Worm (Caenorhabditis elegans) whole organism, L4 larva: ENCODE results near the gene ttr-49.

Experiments used
- F26F4.8 ChIP-seq: fragments of 200-800 bp; sonication (Bioruptor generic); conservative IDR thresholded peaks from 2 replicates; pipeline ENCODE4 v1.3.6; 2022; ENCODE audit warnings: missing genetic modification characterization, missing compliant biosample characterization
- F49E8.2 ChIP-seq: sonication (generic microtip); optimal IDR thresholded peaks from 2 replicates; lab custom pipeline; 2016; ENCODE audit warnings: missing compliant biosample characterization, mild to moderate bottlenecking, missing genetic modification characterization, borderline replicate concordance
- R02D3.7 ChIP-seq: fragments of 150-350 bp; sonication (generic microtip); optimal IDR thresholded peaks from 3 replicates; lab custom pipeline; 2014; ENCODE audit warnings: missing biosample characterization, missing genetic modification characterization
- T20F7.1 ChIP-seq: fragments of 200-800 bp; sonication (Bioruptor generic); optimal IDR thresholded peaks from 2 replicates; lab custom pipeline; 2018; ENCODE audit warnings: mild to moderate bottlenecking, missing genetic modification characterization, missing compliant biosample characterization
- Y48G9A.11 ChIP-seq: fragments of 200-800 bp; sonication (Bioruptor generic); IDR thresholded peaks from 2 replicates; pipeline ENCODE4 v1.3.6; 2022; ENCODE audit warnings: missing genetic modification reagents, missing genetic modification characterization, missing compliant biosample characterization
- Y5F2A.4 ChIP-seq: fragments of 200-800 bp; sonication (Bioruptor generic); optimal IDR thresholded peaks from 2 replicates; lab custom pipeline; 2018; ENCODE audit warnings: mild to moderate bottlenecking, missing genetic modification characterization, missing compliant biosample characterization
- Y75B8A.6 ChIP-seq: fragments of 200-800 bp; sonication (Bioruptor generic); IDR thresholded peaks from 2 replicates; pipeline ENCODE4 v1.3.6; 2022; ENCODE audit warnings: missing genetic modification reagents, missing genetic modification characterization, missing compliant biosample characterization
- ceh-28 ChIP-seq: fragments of 150-350 bp; optimal IDR thresholded peaks from 2 replicates; lab custom pipeline; 2014; ENCODE audit warnings: missing biosample characterization, missing genetic modification reagents, missing genetic modification characterization
- ceh-62 ChIP-seq: sonication (generic microtip); optimal IDR thresholded peaks from 2 replicates; lab custom pipeline; 2017; ENCODE audit warnings: missing biosample characterization, missing genetic modification characterization
- ceh-82 ChIP-seq: sonication (generic microtip); optimal IDR thresholded peaks from 2 replicates; lab custom pipeline; 2017; ENCODE audit warnings: missing biosample characterization, missing genetic modification characterization
- cey-2 ChIP-seq: sonication (generic microtip); optimal IDR thresholded peaks from 3 replicates; lab custom pipeline; 2017; ENCODE audit warnings: missing genetic modification characterization, mild to moderate bottlenecking, missing compliant biosample characterization, antibody characterized with exemption, borderline replicate concordance; ENCODE audit not compliant: insufficient read depth
- ctbp-1 ChIP-seq: fragments of 200-800 bp; sonication (Bioruptor generic); IDR thresholded peaks from 2 replicates; pipeline ENCODE4 v1.3.6; 2022; ENCODE audit warnings: missing genetic modification reagents, missing genetic modification characterization, missing compliant biosample characterization
- daf-12 ChIP-seq: fragments of 150-350 bp; optimal IDR thresholded peaks from 2 replicates; lab custom pipeline; 2014; ENCODE audit warnings: missing biosample characterization, missing genetic modification reagents, missing genetic modification characterization
- dmd-9 ChIP-seq: fragments of 200-800 bp; sonication (Bioruptor generic); IDR thresholded peaks from 2 replicates; pipeline ENCODE4 v1.3.6; 2022; ENCODE audit warnings: missing genetic modification reagents, missing genetic modification characterization, missing compliant biosample characterization
- dve-1 ChIP-seq: sonication (generic microtip); optimal IDR thresholded peaks from 2 replicates; lab custom pipeline; 2017; ENCODE audit warnings: antibody characterized with exemption, mild to moderate bottlenecking, missing genetic modification characterization, missing compliant biosample characterization; ENCODE audit not compliant: insufficient read depth
- fkh-10 ChIP-seq: fragments of 150-350 bp; optimal IDR thresholded peaks from 2 replicates; lab custom pipeline; 2014; ENCODE audit warnings: missing biosample characterization, missing genetic modification reagents, missing genetic modification characterization
- fos-1 ChIP-seq: fragments of 150-350 bp; optimal IDR thresholded peaks from 2 replicates; lab custom pipeline; 2014; ENCODE audit warnings: missing biosample characterization, missing genetic modification characterization
- hif-1 ChIP-seq, 2 experiments: sonication (generic microtip); optimal IDR thresholded peaks; 2 replicates each; lab custom pipeline; 2016 to 2017; ENCODE audit warnings: missing compliant biosample characterization in 2 of 2, missing genetic modification characterization in 2 of 2, missing genetic modification reagents in 2 of 2, missing genotype in 2 of 2, mild to moderate bottlenecking in 1 of 2
- hlh-11 ChIP-seq: fragments of 200-800 bp; sonication (Bioruptor generic); optimal IDR thresholded peaks from 2 replicates; lab custom pipeline; 2018; ENCODE audit warnings: mild to moderate bottlenecking, missing genetic modification characterization, missing compliant biosample characterization
- hlh-30 ChIP-seq: sonication (generic microtip); optimal IDR thresholded peaks from 2 replicates; lab custom pipeline; 2017; ENCODE audit warnings: antibody characterized with exemption, mild to moderate bottlenecking, missing genetic modification characterization, missing compliant biosample characterization; ENCODE audit not compliant: insufficient read depth
- lin-1 ChIP-seq: fragments of 200-800 bp; sonication (Bioruptor generic); IDR thresholded peaks from 2 replicates; pipeline ENCODE4 v1.3.6; 2022; ENCODE audit warnings: missing genetic modification reagents, missing genetic modification characterization, missing compliant biosample characterization
- lin-13 ChIP-seq: fragments of 150-350 bp; optimal IDR thresholded peaks from 2 replicates; lab custom pipeline; 2014; ENCODE audit warnings: missing biosample characterization, missing genetic modification reagents, missing genetic modification characterization
- lin-29 ChIP-seq: fragments of 200-800 bp; sonication (Bioruptor generic); IDR thresholded peaks from 2 replicates; pipeline ENCODE4 v1.3.6; 2022; ENCODE audit warnings: missing genetic modification reagents, missing genetic modification characterization, missing compliant biosample characterization
- lin-39 ChIP-seq: fragments of 150-350 bp; optimal IDR thresholded peaks from 2 replicates; lab custom pipeline; 2014; ENCODE audit warnings: missing biosample characterization, missing genetic modification reagents, missing genetic modification characterization
- lir-3 ChIP-seq: sonication (generic microtip); optimal IDR thresholded peaks from 2 replicates; lab custom pipeline; 2016; ENCODE audit warnings: mild to moderate bottlenecking, missing genetic modification characterization, missing compliant biosample characterization
- madf-5 ChIP-seq, 2 experiments: fragments of 200-800 bp; sonication (Bioruptor generic); IDR thresholded peaks; 2 replicates each; pipeline ENCODE4 v1.3.6; 2022; ENCODE audit warnings: missing compliant biosample characterization in 2 of 2, missing genetic modification characterization in 2 of 2
- madf-9 ChIP-seq: fragments of 200-800 bp; sonication (Bioruptor generic); conservative IDR thresholded peaks from 2 replicates; pipeline ENCODE4 v1.3.6; 2022; ENCODE audit warnings: missing genetic modification reagents, missing genetic modification characterization, missing compliant biosample characterization
- nhr-111 ChIP-seq: fragments of 200-800 bp; sonication (Bioruptor generic); optimal IDR thresholded peaks from 2 replicates; lab custom pipeline; 2018; ENCODE audit warnings: mild to moderate bottlenecking, missing genetic modification characterization, missing compliant biosample characterization
- nhr-76 ChIP-seq: fragments of 150-350 bp; optimal IDR thresholded peaks from 2 replicates; lab custom pipeline; 2014; ENCODE audit warnings: missing biosample characterization, missing genetic modification characterization
- nhr-77 ChIP-seq: fragments of 150-350 bp; optimal IDR thresholded peaks from 2 replicates; lab custom pipeline; 2014; ENCODE audit warnings: missing biosample characterization, missing genetic modification characterization
- pqm-1 ChIP-seq: sonication (generic microtip); optimal IDR thresholded peaks from 2 replicates; lab custom pipeline; 2017; ENCODE audit warnings: missing biosample characterization, missing genetic modification characterization
- rbr-2 ChIP-seq: sonication (generic microtip); optimal IDR thresholded peaks from 2 replicates; lab custom pipeline; 2016; ENCODE audit warnings: missing genotype, missing genetic modification characterization, missing compliant biosample characterization
- saeg-2 ChIP-seq: fragments of 200-800 bp; sonication (Bioruptor generic); IDR thresholded peaks from 2 replicates; pipeline ENCODE4 v1.3.6; 2022; ENCODE audit warnings: missing genetic modification reagents, missing genetic modification characterization, missing compliant biosample characterization
- skn-1 ChIP-seq: fragments of 150-350 bp; optimal IDR thresholded peaks from 2 replicates; lab custom pipeline; 2014; ENCODE audit warnings: missing biosample characterization, missing genetic modification characterization
- snpc-4 ChIP-seq: fragments of 150-350 bp; optimal IDR thresholded peaks from 2 replicates; lab custom pipeline; 2014; ENCODE audit warnings: missing biosample characterization, missing genetic modification characterization
- spr-1 ChIP-seq: sonication (generic microtip); optimal IDR thresholded peaks from 2 replicates; lab custom pipeline; 2016; ENCODE audit warnings: mild to moderate bottlenecking, missing genetic modification characterization, missing compliant biosample characterization
- unc-62 ChIP-seq, 3 experiments: fragments of 150-350 bp in 1 of 3; sonication (generic microtip); optimal IDR thresholded peaks in 2 of 3; peaks in 1 of 3; 1 replicate in 1 of 3; 2 replicates in 2 of 3; lab custom pipeline; 2014 to 2017; ENCODE audit warnings: missing biosample characterization in 3 of 3, missing genetic modification characterization in 3 of 3, missing genetic modification reagents in 3 of 3, missing genotype in 1 of 3
- zag-1 ChIP-seq: fragments of 150-350 bp; optimal IDR thresholded peaks from 2 replicates; lab custom pipeline; 2014; ENCODE audit warnings: missing biosample characterization, missing genetic modification characterization
- zfp-3 ChIP-seq: fragments of 200-800 bp; sonication (Bioruptor generic); conservative IDR thresholded peaks from 2 replicates; pipeline ENCODE4 v1.3.6; 2022; ENCODE audit warnings: missing genetic modification reagents, missing genetic modification characterization, missing compliant biosample characterization
- ztf-11 ChIP-seq: fragments of 150-350 bp; optimal IDR thresholded peaks from 2 replicates; lab custom pipeline; 2014; ENCODE audit warnings: missing biosample characterization, missing genetic modification characterization

The ttr-49 gene

ce11 chrV:9318046-9318445 lies 38.3 kb downstream of the ttr-49 start, which contains the start of gene kvs-3 (continued):
- peak in 1 of 2 experiments; percentile 84 for TF ChIP-seq unc-62 (GFP tag; optimal IDR thresholded peaks at IDR 0.05 in 1 of 2; lab: Kevin White, UChicago)
- no peak for TF ChIP-seq unc-62 (tag; optimal IDR thresholded peaks at IDR 0.05; lab: Kevin White, UChicago)
- no peak for TF ChIP-seq nhr-77 (tag; lab: Kevin White, UChicago)
- peak; percentile 11 for TF ChIP-seq lin-13 (GFP tag; lab: Kevin White, UChicago)
- no peak for TF ChIP-seq ceh-82 (tag; lab: Kevin White, UChicago)
- TF ChIP-seq ceh-62 (tag; lab: Kevin White, UChicago), result no peak
- peak; percentile 20 for TF ChIP-seq F49E8.2 (tag; lab: Kevin White, UChicago)
- TF ChIP-seq pqm-1 (tag; lab: Kevin White, UChicago), result no peak
- TF ChIP-seq skn-1 (tag; lab: Kevin White, UChicago), result no peak
- TF ChIP-seq nhr-76, result no peak
- TF ChIP-seq zfp-3 (GFP tag; lab: Robert Waterston, UW), result peak; percentile 76
- peak; percentile 73 for TF ChIP-seq rbr-2 (tag; lab: Kevin White, UChicago)
- TF ChIP-seq ctbp-1 (GFP tag; lab: Robert Waterston, UW), result peak; percentile 89
- peak; percentile 85 for TF ChIP-seq nhr-111
- TF ChIP-seq madf-5 (GFP tag; IDR thresholded peaks at IDR 0.05; lab: Robert Waterston, UW), result peak in 1 of 2 experiments; percentile 94; a peak in 2 of 4 replicates
- TF ChIP-seq saeg-2, result peak; percentile 82; the same call in 1 of the 2 replicates
- TF ChIP-seq hlh-30, result peak; percentile 62
- peak; percentile 76 for TF ChIP-seq lin-29 (GFP tag; lab: Robert Waterston, UW)
- TF ChIP-seq lin-39 (tag; lab: Kevin White, UChicago), result no peak
- peak; percentile 86 for TF ChIP-seq Y48G9A.11 (GFP tag; lab: Robert Waterston, UW)
- no peak for TF ChIP-seq cey-2 (tag; lab: Kevin White, UChicago)
- TF ChIP-seq dmd-9, result peak; percentile 75
- TF ChIP-seq hif-1 (tag; optimal IDR thresholded peaks at IDR 0.05; lab: Kevin White, UChicago), result peak in 1 of 2 experiments; percentile 62
- TF ChIP-seq lir-3 (tag; lab: Kevin White, UChicago), result peak; percentile 69
- peak; percentile 87 for TF ChIP-seq Y5F2A.4 (GFP tag; lab: Kevin White, UChicago)
- TF ChIP-seq lin-1 (GFP tag; lab: Robert Waterston, UW), result peak; percentile 92
- TF ChIP-seq zag-1 (tag; lab: Kevin White, UChicago), result no peak
- TF ChIP-seq Y75B8A.6 (GFP tag; lab: Robert Waterston, UW), result peak; percentile 74; the same call in 1 of the 2 replicates
- no peak for TF ChIP-seq ztf-11 (tag; lab: Kevin White, UChicago)
- no peak for TF ChIP-seq fos-1 (tag; lab: Kevin White, UChicago)
- no peak for TF ChIP-seq snpc-4 (tag; lab: Kevin White, UChicago)
- TF ChIP-seq F26F4.8, result peak; percentile 98
- TF ChIP-seq ceh-28 (tag; lab: Kevin White, UChicago), result no peak
- no peak for TF ChIP-seq dve-1 (tag; lab: Kevin White, UChicago)
- TF ChIP-seq T20F7.1 (GFP tag; lab: Kevin White, UChicago), result peak; percentile 69
- TF ChIP-seq spr-1, result peak; percentile 74
- TF ChIP-seq R02D3.7, result no peak
- TF ChIP-seq daf-12 (tag; lab: Kevin White, UChicago), result no peak
- TF ChIP-seq madf-9 (GFP tag; lab: Robert Waterston, UW), result peak; percentile 80

- TF ChIP-seq skn-1 (tag; lab: Kevin White, UChicago) (no peak), lin-1 (GFP tag; lab: Robert Waterston, UW) (no peak), hlh-11 (tag; lab: Kevin White, UChicago) (no peak), fkh-10 (peak; percentile 65), ctbp-1 (GFP tag; lab: Robert Waterston, UW) (0 out of 2 replicates have a peak, but pooled peaks have one; percentile 41), madf-5 (GFP tag; IDR thresholded peaks at IDR 0.05; lab: Robert Waterston, UW) (no peak)
Observed at ce11 chrV:9316970-9317369, 39.3 kb downstream of the ttr-49 start.
